Fruit fly (Drosophila melanogaster): ENCODE data around the gene Raf.

dm6 chrX:2356441-2356840 is 61.2 kb downstream of the Raf start:
- TF ChIP-seq Dll (GFP tag; IDR thresholded peaks at IDR 0.05; ENCODE audit: partially characterized antibody) (no peak), Scr (GFP tag; IDR thresholded peaks at IDR 0.05; ENCODE audit: partially characterized antibody) (no peak), CG8478 (optimal IDR thresholded peaks at IDR 0.05) (no peak)
